Fruit fly (Drosophila melanogaster) whole organism, embryonic: ENCODE results near the gene CG5966.

Experiments
- ATbp ChIP-seq: fragments of 200-800 bp; sonication (Bioruptor generic); optimal IDR thresholded peaks from 2 replicates; lab custom pipeline; 2017; ENCODE audit warnings: missing biosample characterization, mild to moderate bottlenecking, missing genetic modification characterization, missing genetic modification reagents
- BtbVII ChIP-seq: fragments of 200-800 bp; sonication (Bioruptor generic); optimal IDR thresholded peaks from 3 replicates; lab custom pipeline; 2017; ENCODE audit warnings: missing biosample characterization, mild to moderate bottlenecking, missing genetic modification characterization
- CG12071 ChIP-seq: fragments of 200-800 bp; sonication (Bioruptor generic); optimal IDR thresholded peaks from 3 replicates; lab custom pipeline; 2018; ENCODE audit warnings: missing biosample characterization, mild to moderate bottlenecking, missing genetic modification characterization
- CG1529 ChIP-seq: fragments of 200-800 bp; sonication (Bioruptor generic); optimal IDR thresholded peaks from 3 replicates; lab custom pipeline; 2018; ENCODE audit warnings: missing biosample characterization, missing genetic modification characterization
- CG17829 ChIP-seq: fragments of 200-800 bp; optimal IDR thresholded peaks from 2 replicates; lab custom pipeline; 2019; ENCODE audit warnings: missing biosample characterization, mild to moderate bottlenecking, missing genetic modification characterization, moderate library complexity
- CG1792 ChIP-seq: fragments of 200-800 bp; sonication (Bioruptor generic); optimal IDR thresholded peaks from 2 replicates; lab custom pipeline; 2016; ENCODE audit warnings: missing biosample characterization, missing genetic modification characterization
- CG18599 ChIP-seq: fragments of 200-800 bp; sonication (Bioruptor generic); optimal IDR thresholded peaks from 3 replicates; lab custom pipeline; 2017; ENCODE audit warnings: missing biosample characterization, missing genetic modification characterization, mild to moderate bottlenecking, moderate library complexity, missing genetic modification reagents
- CG2116 ChIP-seq: fragments of 200-800 bp; sonication (Bioruptor generic); optimal IDR thresholded peaks from 3 replicates; lab custom pipeline; 2018; ENCODE audit warnings: missing biosample characterization, mild to moderate bottlenecking, missing genetic modification characterization
- CG3995 ChIP-seq: fragments of 200-800 bp; sonication (Bioruptor generic); optimal IDR thresholded peaks from 3 replicates; lab custom pipeline; 2016; ENCODE audit warnings: missing biosample characterization, missing genetic modification characterization
- CG42726 ChIP-seq: fragments of 200-800 bp; sonication (Bioruptor generic); IDR thresholded peaks from 2 replicates; pipeline ENCODE4 v1.3.6; 2022; ENCODE audit warnings: missing biosample characterization, missing genetic modification characterization; ENCODE audit not compliant: partially characterized antibody
- CG4707 ChIP-seq: fragments of 200-800 bp; sonication (Bioruptor generic); optimal IDR thresholded peaks from 2 replicates; lab custom pipeline; 2018; ENCODE audit warnings: missing biosample characterization, mild to moderate bottlenecking, missing genetic modification characterization, moderate library complexity
- CG6683 ChIP-seq: fragments of 200-800 bp; sonication (Bioruptor generic); optimal IDR thresholded peaks from 2 replicates; lab custom pipeline; 2017; ENCODE audit warnings: missing biosample characterization, mild to moderate bottlenecking, missing genetic modification characterization, missing genetic modification reagents
- CG6689 ChIP-seq: fragments of 200-800 bp; sonication (Bioruptor generic); IDR thresholded peaks from 2 replicates; pipeline ENCODE4 v1.3.6; 2022; ENCODE audit warnings: missing biosample characterization, missing genetic modification characterization
- CG9797 ChIP-seq: fragments of 200-800 bp; sonication (Bioruptor generic); optimal IDR thresholded peaks from 3 replicates; lab custom pipeline; 2018; ENCODE audit warnings: missing biosample characterization, mild to moderate bottlenecking, missing genetic modification characterization
- CoRest ChIP-seq: fragments of 200-800 bp; sonication (Bioruptor generic); optimal IDR thresholded peaks from 3 replicates; lab custom pipeline; 2018; ENCODE audit warnings: missing biosample characterization, mild to moderate bottlenecking, missing genetic modification characterization, moderate library complexity
- CrebB ChIP-seq: fragments of 200-800 bp; sonication (Bioruptor generic); optimal IDR thresholded peaks from 3 replicates; lab custom pipeline; 2018; ENCODE audit warnings: missing biosample characterization, mild to moderate bottlenecking, missing genetic modification characterization
- D ChIP-seq, 2 experiments: fragments of 200-800 bp in 1 of 2; fragments of >200 bp in 1 of 2; sonication (Bioruptor generic) in 1 of 2; optimal IDR thresholded peaks; 2 replicates in 1 of 2; 3 replicates in 1 of 2; lab custom pipeline; 2017; ENCODE audit warnings: mild to moderate bottlenecking in 1 of 2, missing biosample characterization in 1 of 2, missing genetic modification characterization in 1 of 2, missing genetic modification reagents in 1 of 2
- Deaf1 ChIP-seq: fragments of 200-800 bp; optimal IDR thresholded peaks from 3 replicates; lab custom pipeline; 2019; ENCODE audit warnings: missing biosample characterization, mild to moderate bottlenecking, missing genetic modification characterization, moderate library complexity
- Dll ChIP-seq: fragments of 200-800 bp; sonication (Bioruptor generic); IDR thresholded peaks from 4 replicates; pipeline ENCODE4 v1.3.6; 2022; ENCODE audit warnings: missing biosample characterization, missing genetic modification characterization; ENCODE audit not compliant: partially characterized antibody
- Drgx ChIP-seq: fragments of 200-800 bp; sonication (Bioruptor generic); IDR thresholded peaks from 2 replicates; pipeline ENCODE4 v1.3.6; 2022; ENCODE audit warnings: missing biosample characterization, missing genetic modification characterization
- Eip74EF ChIP-seq, 2 experiments: fragments of 200-800 bp in 1 of 2; fragments of >200 bp in 1 of 2; sonication (Bioruptor generic) in 1 of 2; optimal IDR thresholded peaks; 2 replicates each; lab custom pipeline; 2017 to 2019; ENCODE audit warnings: missing biosample characterization in 2 of 2, missing genetic modification characterization in 2 of 2, mild to moderate bottlenecking in 1 of 2, moderate library complexity in 1 of 2
- Ets97D ChIP-seq: fragments of 200-800 bp; sonication (Bioruptor generic); optimal IDR thresholded peaks from 3 replicates; lab custom pipeline; 2016; ENCODE audit warnings: missing biosample characterization, missing genetic modification characterization
- H15 ChIP-seq: fragments of 200-800 bp; sonication (Bioruptor generic); IDR thresholded peaks from 3 replicates; pipeline ENCODE4 v1.3.6; 2022; ENCODE audit warnings: missing biosample characterization, missing genetic modification characterization
- HLH54F ChIP-seq: fragments of 200-800 bp; sonication (Bioruptor generic); optimal IDR thresholded peaks from 3 replicates; lab custom pipeline; 2016; ENCODE audit warnings: missing biosample characterization, missing genetic modification characterization
- HmgD ChIP-seq: fragments of 200-800 bp; sonication (Bioruptor generic); optimal IDR thresholded peaks from 3 replicates; lab custom pipeline; 2016; ENCODE audit warnings: missing biosample characterization, missing genetic modification characterization
- HmgZ ChIP-seq: fragments of 200-800 bp; sonication (Bioruptor generic); optimal IDR thresholded peaks from 2 replicates; lab custom pipeline; 2018; ENCODE audit warnings: missing biosample characterization, mild to moderate bottlenecking, missing genetic modification characterization
- MBD-R2 ChIP-seq: fragments of 200-800 bp; sonication (Bioruptor generic); IDR thresholded peaks from 2 replicates; pipeline ENCODE4 v1.3.6; 2022; ENCODE audit warnings: missing biosample characterization, missing genetic modification characterization
- NFAT ChIP-seq: fragments of 200-800 bp; sonication (Bioruptor generic); IDR thresholded peaks from 2 replicates; pipeline ENCODE4 v1.3.6; 2022; ENCODE audit warnings: missing biosample characterization, missing genetic modification characterization
- NfI ChIP-seq: fragments of 200-800 bp; sonication (Bioruptor generic); optimal IDR thresholded peaks from 3 replicates; lab custom pipeline; 2018; ENCODE audit warnings: missing biosample characterization, mild to moderate bottlenecking, missing genetic modification characterization, moderate library complexity
- Sox100B ChIP-seq: fragments of 200-800 bp; sonication (Bioruptor generic); optimal IDR thresholded peaks from 3 replicates; lab custom pipeline; 2018; ENCODE audit warnings: missing biosample characterization, mild to moderate bottlenecking, missing genetic modification characterization
- Usf ChIP-seq: fragments of 200-800 bp; sonication (Bioruptor generic); optimal IDR thresholded peaks from 2 replicates; lab custom pipeline; 2017; ENCODE audit warnings: missing genotype, missing biosample characterization, missing genetic modification characterization
- Xbp1 ChIP-seq: fragments of 200-800 bp; sonication (Bioruptor generic); optimal IDR thresholded peaks from 3 replicates; lab custom pipeline; 2016; ENCODE audit warnings: missing biosample characterization, mild to moderate bottlenecking, missing genetic modification characterization
- ab ChIP-seq: fragments of 200-800 bp; sonication (Bioruptor generic); optimal IDR thresholded peaks from 2 replicates; lab custom pipeline; 2016; ENCODE audit warnings: missing biosample characterization, missing genetic modification characterization
- bab2 ChIP-seq: fragments of 200-800 bp; sonication (Bioruptor generic); optimal IDR thresholded peaks from 2 replicates; lab custom pipeline; 2016; ENCODE audit warnings: missing biosample characterization, missing genetic modification characterization
- bbx ChIP-seq: fragments of 200-800 bp; sonication (Bioruptor generic); IDR thresholded peaks from 2 replicates; pipeline ENCODE4 v1.3.6; 2022; ENCODE audit warnings: missing biosample characterization, missing genetic modification characterization; ENCODE audit not compliant: partially characterized antibody
- chn ChIP-seq: fragments of 200-800 bp; sonication (Bioruptor generic); optimal IDR thresholded peaks from 2 replicates; lab custom pipeline; 2016; ENCODE audit warnings: missing biosample characterization, missing genetic modification characterization
- croc ChIP-seq: fragments of 200-800 bp; sonication (Bioruptor generic); conservative IDR thresholded peaks from 3 replicates; pipeline ENCODE4 v1.3.6; 2022; ENCODE audit warnings: missing biosample characterization, missing genetic modification characterization
- eve ChIP-seq, 2 experiments: fragments of >200 bp; optimal IDR thresholded peaks; 2 replicates each; lab custom pipeline; 2017; ENCODE audit warnings: missing biosample characterization in 2 of 2, missing genetic modification characterization in 2 of 2
- exex ChIP-seq: fragments of 200-800 bp; sonication (Bioruptor generic); optimal IDR thresholded peaks from 4 replicates; lab custom pipeline; 2018; ENCODE audit warnings: missing biosample characterization, mild to moderate bottlenecking, missing genetic modification characterization, moderate library complexity
- gcm ChIP-seq: fragments of 200-800 bp; sonication (Bioruptor generic); optimal IDR thresholded peaks from 2 replicates; lab custom pipeline; 2019; ENCODE audit warnings: missing biosample characterization, mild to moderate bottlenecking, missing genetic modification characterization, moderate library complexity
- grau ChIP-seq: fragments of 200-800 bp; optimal IDR thresholded peaks from 3 replicates; lab custom pipeline; 2019; ENCODE audit warnings: missing biosample characterization, mild to moderate bottlenecking, missing genetic modification characterization, moderate library complexity
- lmd ChIP-seq: fragments of 200-800 bp; sonication (Bioruptor generic); IDR thresholded peaks from 2 replicates; pipeline ENCODE4 v1.3.6; 2022; ENCODE audit warnings: missing biosample characterization, missing genetic modification characterization
- mld ChIP-seq: fragments of 200-800 bp; sonication (Bioruptor generic); IDR thresholded peaks from 3 replicates; pipeline ENCODE4 v1.3.6; 2022; ENCODE audit warnings: missing biosample characterization, missing genetic modification characterization; ENCODE audit not compliant: partially characterized antibody
- pan ChIP-seq, 4 experiments: fragments of >200 bp in 3 of 4; fragments of 200-800 bp in 1 of 4; sonication (Bioruptor generic) in 1 of 4; optimal IDR thresholded peaks in 3 of 4; IDR thresholded peaks in 1 of 4; 2 replicates each; pipeline versions ENCODE4 v1.3.6 to Lab custom; 2017 to 2022; ENCODE audit warnings: missing biosample characterization in 2 of 4, missing genetic modification characterization in 2 of 4, mixed read lengths in 1 of 4
- sr ChIP-seq: fragments of 200-800 bp; sonication (Bioruptor generic); IDR thresholded peaks from 3 replicates; pipeline ENCODE4 v1.3.6; 2022; ENCODE audit warnings: missing biosample characterization, missing genetic modification characterization
- trem ChIP-seq: fragments of 200-800 bp; optimal IDR thresholded peaks from 3 replicates; lab custom pipeline; 2019; ENCODE audit warnings: missing biosample characterization, mild to moderate bottlenecking, missing genetic modification characterization, moderate library complexity
- zen2 ChIP-seq: fragments of 200-800 bp; sonication (Bioruptor generic); IDR thresholded peaks from 3 replicates; pipeline ENCODE4 v1.3.6; 2022; ENCODE audit warnings: missing biosample characterization, missing genetic modification characterization; ENCODE audit not compliant: partially characterized antibody

CG5966 gene

dm6 chrX:6022090-6022489 lies 33.5 kb downstream of the CG5966 start (continued):
- TF ChIP-seq zen2 (GFP tag; lab: Robert Waterston, UW) = no peak
- no peak for TF ChIP-seq CG6683 (GFP tag; lab: Kevin White, UChicago)
- TF ChIP-seq CG17829 = no peak
- TF ChIP-seq BtbVII (GFP tag; lab: Kevin White, UChicago) = no peak
- peak; percentile 25 for TF ChIP-seq grau (tag; lab: Kevin White, UChicago)
- TF ChIP-seq CG6689 (GFP tag; lab: Robert Waterston, UW) = peak; percentile 22; the same call in 1 of the 2 replicates
- TF ChIP-seq Drgx (GFP tag; lab: Robert Waterston, UW) = 0 out of 2 replicates have a peak, but pooled peaks have one; percentile 12

- TF ChIP-seq trem (tag; lab: Kevin White, UChicago) = peak; percentile 42
- peak; percentile 33 for TF ChIP-seq ATbp (GFP tag; lab: Kevin White, UChicago)
- no peak for TF ChIP-seq CG9797
- TF ChIP-seq CoRest = peak; percentile 48
- TF ChIP-seq ab = no peak
- no peak for TF ChIP-seq CG42726
- no peak for TF ChIP-seq Dll
- no peak for TF ChIP-seq Deaf1 (tag; lab: Kevin White, UChicago)
- TF ChIP-seq chn (GFP tag; lab: Kevin White, UChicago) = peak; percentile 68
- TF ChIP-seq CG1792 (GFP tag; lab: Kevin White, UChicago) = peak; percentile 2
- no peak for TF ChIP-seq CG12071 (GFP tag; lab: Kevin White, UChicago)
- peak; percentile 7 for TF ChIP-seq HLH54F (GFP tag; lab: Kevin White, UChicago)
- peak; percentile 30 for TF ChIP-seq CG1529
- no peak for TF ChIP-seq Ets97D
- TF ChIP-seq Eip74EF (GFP tag; optimal IDR thresholded peaks at IDR 0.05; lab: Kevin White, UChicago) = no peak
- no peak for TF ChIP-seq sr
- peak; percentile 26 for TF ChIP-seq CG18599
- no peak for TF ChIP-seq exex (tag; lab: Kevin White, UChicago)
- TF ChIP-seq Sox100B (GFP tag; lab: Kevin White, UChicago) = peak; percentile 9
- no peak for TF ChIP-seq mld (GFP tag; lab: Robert Waterston, UW)
- TF ChIP-seq Usf = peak; percentile 17
- peak; percentile 47; the same call in 2 of the 3 replicates for TF ChIP-seq croc
- TF ChIP-seq CrebB (tag; lab: Kevin White, UChicago) = no peak
- TF ChIP-seq MBD-R2 = no peak
- TF ChIP-seq CG2116 = no peak
- no peak for TF ChIP-seq pan (optimal IDR thresholded peaks at IDR 0.05; lab: Kevin White, UChicago)
- TF ChIP-seq pan (GFP tag; optimal IDR thresholded peaks at IDR 0.05 in 1 of 2, IDR thresholded peaks at IDR 0.05 in 1 of 2) = peak in 1 of 2 experiments; percentile 58
- TF ChIP-seq HmgD (GFP tag; lab: Kevin White, UChicago) = no peak
- TF ChIP-seq CG4707 (GFP tag; lab: Kevin White, UChicago) = no peak
- TF ChIP-seq bbx = no peak
- peak; percentile 43 for TF ChIP-seq gcm (GFP tag; lab: Kevin White, UChicago)
- TF ChIP-seq Xbp1 (GFP tag; lab: Kevin White, UChicago) = peak; percentile 64
- peak; percentile 55 for TF ChIP-seq lmd (GFP tag; lab: Robert Waterston, UW)
- peak; percentile 35 for TF ChIP-seq bab2 (GFP tag; lab: Kevin White, UChicago)
- TF ChIP-seq D (optimal IDR thresholded peaks at IDR 0.05; lab: Kevin White, UChicago) = no peak
- TF ChIP-seq D (GFP tag; optimal IDR thresholded peaks at IDR 0.05; lab: Kevin White, UChicago) = peak; percentile 52
- no peak for TF ChIP-seq CG3995
- peak; percentile 1 for TF ChIP-seq NfI (GFP tag; lab: Kevin White, UChicago)
- no peak for TF ChIP-seq H15 (GFP tag; lab: Robert Waterston, UW)
- no peak for TF ChIP-seq NFAT (GFP tag; lab: Robert Waterston, UW)
- TF ChIP-seq eve (GFP tag; optimal IDR thresholded peaks at IDR 0.05; lab: Kevin White, UChicago) = no peak
- no peak for TF ChIP-seq HmgZ (tag; lab: Kevin White, UChicago)
These were observed 36.0 kb downstream of the CG5966 start for dm6 chrX:6024638-6025037.
